Worm (Caenorhabditis elegans): ENCODE results near the gene T21E8.7.

T21E8.7 gene

ce11 chrX:10891890-10892289 is 8.6 kb downstream of the T21E8.7 start, which contains the start of gene F47B10.3:
Gene F47B10.3, plus strand, starts transcription at chrX:10892190.
- no peak for TF ChIP-seq aly-1 (tag; optimal IDR thresholded peaks at IDR 0.05)
- TF ChIP-seq sea-1 (GFP tag; conservative IDR thresholded peaks at IDR 0.05), result no peak
- no peak for TF ChIP-seq ets-7 (tag; optimal IDR thresholded peaks at IDR 0.05)
- no peak for TF ChIP-seq F13C5.2 (tag; optimal IDR thresholded peaks at IDR 0.05)
- TF ChIP-seq hmg-4 (GFP tag; optimal IDR thresholded peaks at IDR 0.05), result no peak
- no peak for TF ChIP-seq flt-1 (GFP tag; IDR thresholded peaks at IDR 0.05)
- no peak for TF ChIP-seq tbx-11 (GFP tag; IDR thresholded peaks at IDR 0.05)
- no peak for TF ChIP-seq ceh-36 (tag; optimal IDR thresholded peaks at IDR 0.05)
- TF ChIP-seq tra-4 (tag; optimal IDR thresholded peaks at IDR 0.05), result no peak

- TF ChIP-seq tra-4 (tag; optimal IDR thresholded peaks at IDR 0.05), result no peak
- no peak for TF ChIP-seq hnd-1 (tag; optimal IDR thresholded peaks at IDR 0.05)
- TF ChIP-seq ets-7 (tag; optimal IDR thresholded peaks at IDR 0.05), result no peak
- TF ChIP-seq tbx-11 (GFP tag; IDR thresholded peaks at IDR 0.05), result no peak
- TF ChIP-seq ama-1 (optimal IDR thresholded peaks at IDR 0.05), result no peak
- no peak for TF ChIP-seq pes-1 (GFP tag; IDR thresholded peaks at IDR 0.05)
- TF ChIP-seq hmg-4 (GFP tag; optimal IDR thresholded peaks at IDR 0.05), result no peak
- no peak for TF ChIP-seq sea-1 (GFP tag; conservative IDR thresholded peaks at IDR 0.05)
- TF ChIP-seq B0310.2 (tag; optimal IDR thresholded peaks at IDR 0.05), result no peak
- no peak for TF ChIP-seq aly-1 (tag; optimal IDR thresholded peaks at IDR 0.05)
- TF ChIP-seq ceh-36 (tag; optimal IDR thresholded peaks at IDR 0.05), result no peak
- no peak for TF ChIP-seq flt-1 (GFP tag; IDR thresholded peaks at IDR 0.05)
- TF ChIP-seq tbx-37 (GFP tag; conservative IDR thresholded peaks at IDR 0.05), result no peak
Measured at ce11 chrX:10896498-10896897, 13.2 kb downstream of the T21E8.7 start, which contains the start of gene haly-1. Gene haly-1, minus strand, starts transcription at chrX:10896598.

- TF ChIP-seq tbx-11 (GFP tag; IDR thresholded peaks at IDR 0.05), result no peak
- TF ChIP-seq F13C5.2 (tag; optimal IDR thresholded peaks at IDR 0.05), result peak; percentile 43
- TF ChIP-seq flt-1 (GFP tag; IDR thresholded peaks at IDR 0.05), result 0 out of 2 replicates have a peak, but pooled peaks have one; percentile 46
- TF ChIP-seq sea-1 (GFP tag; conservative IDR thresholded peaks at IDR 0.05), result peak; percentile 77
- TF ChIP-seq ceh-36 (tag; optimal IDR thresholded peaks at IDR 0.05), result peak; percentile 39
- no peak for TF ChIP-seq aly-1 (tag; optimal IDR thresholded peaks at IDR 0.05)
Measured at ce11 chrX:10900079-10900724, 16.9 kb downstream of the T21E8.7 start, which contains the start of gene suca-1. Gene suca-1, minus strand, starts transcription at chrX:10900114.

- no peak for TF ChIP-seq tbx-37 (GFP tag; conservative IDR thresholded peaks at IDR 0.05)
- TF ChIP-seq ama-1 (optimal IDR thresholded peaks at IDR 0.05), result no peak
- TF ChIP-seq hmg-4 (GFP tag; optimal IDR thresholded peaks at IDR 0.05), result peak; percentile 85
- TF ChIP-seq F13C5.2 (tag; optimal IDR thresholded peaks at IDR 0.05), result peak; percentile 16
Measured at ce11 chrX:10900952-10901351, 17.6 kb downstream of the T21E8.7 start.

ce11 chrX:10901766-10902165 is 18.5 kb downstream of the T21E8.7 start:
- TF ChIP-seq B0310.2 (tag; optimal IDR thresholded peaks at IDR 0.05) (no peak), sea-1 (GFP tag; conservative IDR thresholded peaks at IDR 0.05) (no peak), tra-4 (tag; optimal IDR thresholded peaks at IDR 0.05) (no peak), pes-1 (GFP tag; IDR thresholded peaks at IDR 0.05) (no peak), scrt-1 (GFP tag; IDR thresholded peaks at IDR 0.05) (no peak), ceh-13 (GFP tag; optimal IDR thresholded peaks at IDR 0.05) (no peak), ceh-36 (tag; optimal IDR thresholded peaks at IDR 0.05) (no peak), aly-1 (tag; optimal IDR thresholded peaks at IDR 0.05) (no peak), hmg-4 (GFP tag; optimal IDR thresholded peaks at IDR 0.05) (no peak), ama-1 (optimal IDR thresholded peaks at IDR 0.05) (no peak), F13C5.2 (tag; optimal IDR thresholded peaks at IDR 0.05) (no peak), ets-7 (tag; optimal IDR thresholded peaks at IDR 0.05) (no peak), tbx-37 (GFP tag; conservative IDR thresholded peaks at IDR 0.05) (no peak), flt-1 (GFP tag; IDR thresholded peaks at IDR 0.05) (no peak), hnd-1 (tag; optimal IDR thresholded peaks at IDR 0.05) (no peak), hmbx-1 (tag; optimal IDR thresholded peaks at IDR 0.05) (no peak), tbx-11 (GFP tag; IDR thresholded peaks at IDR 0.05) (no peak)

- TF ChIP-seq ceh-13 (GFP tag; optimal IDR thresholded peaks at IDR 0.05), result no peak
- no peak for TF ChIP-seq pes-1 (GFP tag; IDR thresholded peaks at IDR 0.05)
Measured at ce11 chrX:10902723-10903322, 19.5 kb downstream of the T21E8.7 start, which contains the start of gene acbp-3. Gene acbp-3, plus strand, starts transcription at chrX:10903272.

- no peak for TF ChIP-seq scrt-1 (GFP tag; IDR thresholded peaks at IDR 0.05)
- TF ChIP-seq sea-1 (GFP tag; conservative IDR thresholded peaks at IDR 0.05), result no peak
- TF ChIP-seq tra-4 (tag; optimal IDR thresholded peaks at IDR 0.05), result no peak
- TF ChIP-seq aly-1 (tag; optimal IDR thresholded peaks at IDR 0.05), result no peak
- TF ChIP-seq F13C5.2 (tag; optimal IDR thresholded peaks at IDR 0.05), result no peak
- TF ChIP-seq tbx-37 (GFP tag; conservative IDR thresholded peaks at IDR 0.05), result no peak
- no peak for TF ChIP-seq tbx-11 (GFP tag; IDR thresholded peaks at IDR 0.05)
- no peak for TF ChIP-seq flt-1 (GFP tag; IDR thresholded peaks at IDR 0.05)
- TF ChIP-seq hmg-4 (GFP tag; optimal IDR thresholded peaks at IDR 0.05), result no peak
- TF ChIP-seq ceh-13 (GFP tag; optimal IDR thresholded peaks at IDR 0.05), result no peak
- TF ChIP-seq pes-1 (GFP tag; IDR thresholded peaks at IDR 0.05), result no peak
- TF ChIP-seq ets-7 (tag; optimal IDR thresholded peaks at IDR 0.05), result no peak
- no peak for TF ChIP-seq hmbx-1 (tag; optimal IDR thresholded peaks at IDR 0.05)
- TF ChIP-seq B0310.2 (tag; optimal IDR thresholded peaks at IDR 0.05), result no peak
- TF ChIP-seq ama-1 (optimal IDR thresholded peaks at IDR 0.05), result no peak
- TF ChIP-seq hnd-1 (tag; optimal IDR thresholded peaks at IDR 0.05), result no peak
Measured at ce11 chrX:10903416-10903815, 20.1 kb downstream of the T21E8.7 start.

- TF ChIP-seq B0310.2 (tag; optimal IDR thresholded peaks at IDR 0.05) (no peak), hnd-1 (tag; optimal IDR thresholded peaks at IDR 0.05) (no peak), scrt-1 (GFP tag; IDR thresholded peaks at IDR 0.05) (no peak), ceh-13 (GFP tag; optimal IDR thresholded peaks at IDR 0.05) (no peak), ceh-36 (tag; optimal IDR thresholded peaks at IDR 0.05) (no peak), tbx-11 (GFP tag; IDR thresholded peaks at IDR 0.05) (no peak), aly-1 (tag; optimal IDR thresholded peaks at IDR 0.05) (no peak), pes-1 (GFP tag; IDR thresholded peaks at IDR 0.05) (no peak), ets-7 (tag; optimal IDR thresholded peaks at IDR 0.05) (no peak), ama-1 (optimal IDR thresholded peaks at IDR 0.05) (no peak), tbx-37 (GFP tag; conservative IDR thresholded peaks at IDR 0.05) (no peak), sea-1 (GFP tag; conservative IDR thresholded peaks at IDR 0.05) (no peak), hmbx-1 (tag; optimal IDR thresholded peaks at IDR 0.05) (no peak), flt-1 (GFP tag; IDR thresholded peaks at IDR 0.05) (no peak)
Measured at ce11 chrX:10907418-10907817, 24.1 kb downstream of the T21E8.7 start.

Data from whole organism, early embryonic.